Fruit fly (Drosophila melanogaster) ovary, adult (tissue): ENCODE results near the gene CG1572.

Experiments used
- CG17801 ChIP-seq: fragments of 200-800 bp; optimal IDR thresholded peaks from 2 replicates; lab custom pipeline; 2019; ENCODE audit warnings: missing biosample characterization, mild to moderate bottlenecking, missing genetic modification characterization, moderate library complexity; ENCODE audit not compliant: partially characterized antibody

CG1572 gene

dm6 chrX:11556774-11557173 lies 1.7 kb downstream of the CG1572 start:
- TF ChIP-seq CG17801 (GFP tag; lab: Kevin White, UChicago) = no peak

- peak; percentile 17 for TF ChIP-seq CG17801 (GFP tag; lab: Kevin White, UChicago)
Measured at dm6 chrX:11555070-11555469, 3.4 kb downstream of the CG1572 start.

- peak; percentile 55 for TF ChIP-seq CG17801 (GFP tag; lab: Kevin White, UChicago)
Measured at dm6 chrX:11550078-11550477, 8.4 kb downstream of the CG1572 start.

- no peak for TF ChIP-seq CG17801 (GFP tag; lab: Kevin White, UChicago)
Measured at dm6 chrX:11548701-11549100, 9.8 kb downstream of the CG1572 start.

- no peak for TF ChIP-seq CG17801 (GFP tag; lab: Kevin White, UChicago)
Measured at dm6 chrX:11546941-11547340, 11.5 kb downstream of the CG1572 start.

dm6 chrX:11544951-11545426 lies 13.5 kb downstream of the CG1572 start:
- no peak for TF ChIP-seq CG17801 (GFP tag; lab: Kevin White, UChicago)

- TF ChIP-seq CG17801 (GFP tag; lab: Kevin White, UChicago) = no peak
Measured at dm6 chrX:11544110-11544950, 14.1 kb downstream of the CG1572 start.

dm6 chrX:11543318-11543717 lies 15.1 kb downstream of the CG1572 start:
- no peak for TF ChIP-seq CG17801 (GFP tag; lab: Kevin White, UChicago)

dm6 chrX:11542502-11542901 lies 16.0 kb downstream of the CG1572 start:
- TF ChIP-seq CG17801 (GFP tag; lab: Kevin White, UChicago) = no peak

dm6 chrX:11531245-11531644 lies 27.2 kb downstream of the CG1572 start:
- TF ChIP-seq CG17801 (GFP tag; lab: Kevin White, UChicago) = no peak

dm6 chrX:11528026-11528702 lies 30.3 kb downstream of the CG1572 start:
- TF ChIP-seq CG17801 (GFP tag; lab: Kevin White, UChicago) = peak; percentile 14

- no peak for TF ChIP-seq CG17801 (GFP tag; lab: Kevin White, UChicago)
Measured at dm6 chrX:11527088-11527635, 31.3 kb downstream of the CG1572 start.

dm6 chrX:11523921-11524320 lies 34.5 kb downstream of the CG1572 start:
- TF ChIP-seq CG17801 (GFP tag; lab: Kevin White, UChicago) = peak; percentile 80

- peak; percentile 60 for TF ChIP-seq CG17801 (GFP tag; lab: Kevin White, UChicago)
Measured at dm6 chrX:11521561-11522546, 36.6 kb downstream of the CG1572 start.
